Worm (Caenorhabditis elegans): Measurements from ENCODE around the gene nta-1.

DNA sequence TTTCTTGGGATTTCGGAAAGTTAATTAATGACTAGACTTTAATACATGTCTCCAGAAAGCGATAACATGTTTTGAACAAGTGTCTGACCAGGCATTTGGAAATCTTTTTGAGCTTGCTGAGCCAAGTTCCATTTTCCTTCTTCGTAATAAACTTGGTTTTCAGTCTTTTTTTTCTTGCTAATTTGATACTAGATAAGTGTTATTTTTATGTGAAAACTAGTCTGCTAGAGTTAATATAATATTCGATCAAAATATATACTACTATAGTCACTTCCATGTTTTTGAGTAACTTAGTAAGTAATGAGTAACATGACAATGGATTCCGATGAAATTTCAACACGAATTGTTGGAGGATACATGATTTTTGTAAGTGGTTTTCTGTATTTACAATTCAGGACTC is 34.4 kb downstream of the nta-1 start, which contains the start of gene srx-110:
- no peak for TF ChIP-seq ama-1 (optimal IDR thresholded peaks at IDR 0.05)
- no peak for TF ChIP-seq tbx-37 (GFP tag; conservative IDR thresholded peaks at IDR 0.05)

Measured in whole organism, early embryonic.